6 worm cellular contexts compared by ENCODE assay signal in the genomic region with DNA sequence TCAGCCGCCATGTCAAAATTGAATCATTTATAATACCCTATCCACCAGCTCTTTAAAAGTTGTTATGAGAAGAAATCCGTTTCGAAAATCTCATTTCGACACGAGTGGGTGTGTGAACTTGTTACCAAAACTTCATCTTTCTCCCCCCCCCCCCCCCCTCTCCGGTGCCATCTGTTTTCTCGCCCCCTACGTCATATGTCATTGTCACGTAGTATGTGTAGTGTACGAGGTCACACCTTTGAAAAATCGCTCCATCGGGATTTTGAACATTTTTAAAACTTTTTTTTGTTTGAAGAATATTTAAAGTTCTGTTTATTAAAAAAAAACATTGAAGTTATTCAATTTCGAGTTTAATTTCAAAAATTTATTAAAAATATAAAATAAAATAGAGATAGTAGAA.
TF ChIP-seq lines count a peak whose summit lies in the region.

No protein-coding gene starts in this region.

TF ChIP-seq in whole organism, L1 larva, 84 proteins besides CTCF, POLR2A, EP300 and RAD21:
- peak; percentile 4 for TF ChIP-seq irx-1 (tag; optimal IDR thresholded peaks at IDR 0.05; lab: Kevin White, UChicago)
- no peak for TF ChIP-seq lsy-2 (tag; optimal IDR thresholded peaks at IDR 0.05; lab: Kevin White, UChicago)
- TF ChIP-seq lin-15B (tag; optimal IDR thresholded peaks at IDR 0.05; lab: Kevin White, UChicago): no peak
- peak; percentile 86 for TF ChIP-seq lin-14 (GFP tag; optimal IDR thresholded peaks at IDR 0.05; lab: Kevin White, UChicago)
- TF ChIP-seq lin-39 (tag; optimal IDR thresholded peaks at IDR 0.05; lab: Kevin White, UChicago): peak; percentile 31
- peak; percentile 71 for TF ChIP-seq nhr-85 (tag; lab: Kevin White, UChicago)

TF ChIP-seq in whole organism, L2 larva, 48 proteins besides CTCF, POLR2A, EP300 and RAD21:
- TF ChIP-seq nhr-25 (tag; optimal IDR thresholded peaks at IDR 0.05; lab: Kevin White, UChicago) (peak; percentile 37), lsy-2 (tag; optimal IDR thresholded peaks at IDR 0.05; lab: Kevin White, UChicago) (no peak), ZK546.5 (tag; optimal IDR thresholded peaks at IDR 0.05; lab: Kevin White, UChicago) (no peak)

TF ChIP-seq in whole organism, L3 larva, 47 proteins besides CTCF, POLR2A, EP300 and RAD21:
- TF ChIP-seq ceh-82 (tag; optimal IDR thresholded peaks at IDR 0.05; lab: Kevin White, UChicago): no peak
- no peak for TF ChIP-seq eor-1 (tag; optimal IDR thresholded peaks at IDR 0.05; lab: Kevin White, UChicago)
- no peak for TF ChIP-seq tbx-2 (tag; optimal IDR thresholded peaks at IDR 0.05; lab: Kevin White, UChicago)
- peak; percentile 36 for TF ChIP-seq lin-39 (tag; optimal IDR thresholded peaks at IDR 0.05; lab: Kevin White, UChicago)
- no peak for TF ChIP-seq fos-1 (tag; optimal IDR thresholded peaks at IDR 0.05; lab: Kevin White, UChicago)
- TF ChIP-seq ceh-28 (tag; optimal IDR thresholded peaks at IDR 0.05; lab: Kevin White, UChicago): no peak

TF ChIP-seq in whole organism, L4 larva, 104 proteins besides CTCF, POLR2A, EP300 and RAD21:
- TF ChIP-seq fkh-10 (GFP tag; optimal IDR thresholded peaks at IDR 0.05; lab: Kevin White, UChicago) (no peak), hlh-11 (tag; optimal IDR thresholded peaks at IDR 0.05; lab: Kevin White, UChicago) (peak; percentile 30), cey-2 (tag; optimal IDR thresholded peaks at IDR 0.05; lab: Kevin White, UChicago; ENCODE audit: borderline replicate concordance, insufficient read depth) (no peak), nhr-11 (tag; optimal IDR thresholded peaks at IDR 0.05; lab: Kevin White, UChicago) (no peak), daf-19 (GFP tag; conservative IDR thresholded peaks at IDR 0.05; lab: Robert Waterston, UW) (no peak), nhr-28 (tag; optimal IDR thresholded peaks at IDR 0.05; lab: Kevin White, UChicago) (peak; percentile 24), D1046.2 (GFP tag; IDR thresholded peaks at IDR 0.05; lab: Robert Waterston, UW) (no peak), nhr-48 (tag; optimal IDR thresholded peaks at IDR 0.05; lab: Kevin White, UChicago) (no peak), ceh-44 (GFP tag; IDR thresholded peaks at IDR 0.05; lab: Robert Waterston, UW) (no peak), unc-130 (GFP tag; optimal IDR thresholded peaks at IDR 0.05; lab: Kevin White, UChicago) (no peak), hlh-30 (tag; optimal IDR thresholded peaks at IDR 0.05; lab: Kevin White, UChicago; ENCODE audit: insufficient read depth) (peak; percentile 54)

TF ChIP-seq in whole organism, late embryonic, 69 proteins besides CTCF, POLR2A, EP300 and RAD21:
- TF ChIP-seq sdc-2 (tag; optimal IDR thresholded peaks at IDR 0.05; lab: Kevin White, UChicago) (no peak), unc-42 (tag; optimal IDR thresholded peaks at IDR 0.05; lab: Kevin White, UChicago) (peak; percentile 16), ztf-16 (tag; optimal IDR thresholded peaks at IDR 0.05; lab: Kevin White, UChicago) (no peak)

TF ChIP-seq in whole organism, mixed stage, embryonic, 35 proteins besides CTCF, POLR2A, EP300 and RAD21:
- TF ChIP-seq ces-1 (GFP tag; optimal IDR thresholded peaks at IDR 0.05; lab: Kevin White, UChicago) (peak; percentile 62), nhr-2 (tag; optimal IDR thresholded peaks at IDR 0.05; lab: Kevin White, UChicago) (no peak), pha-4 (tag; optimal IDR thresholded peaks at IDR 0.05; lab: Kevin White, UChicago) (no peak), blmp-1 (tag; optimal IDR thresholded peaks at IDR 0.05; lab: Kevin White, UChicago) (no peak)

Comparison
In these comparisons a context has a peak if more than half of its experiments do, and no peak if none do; other contexts are left out.
1. Of the 29 proteins assayed by ChIP-seq in both whole organism, L4 larva and whole organism, L1 larva: peak only in whole organism, L4 larva: nhr-28; only in whole organism, L1 larva: lin-39; in both: none; in neither: 27.